Worm (Caenorhabditis elegans) whole organism, young adult: ENCODE results near the gene F22H10.6.

Experiments
- C17E4.6 ChIP-seq: fragments of 200-800 bp; sonication (Bioruptor generic); IDR thresholded peaks from 2 replicates; pipeline ENCODE4 v1.3.6; 2022; ENCODE audit warnings: missing genetic modification reagents, missing genetic modification characterization, missing compliant biosample characterization
- F52B5.7 ChIP-seq: sonication (generic microtip); optimal IDR thresholded peaks from 2 replicates; lab custom pipeline; 2016; ENCODE audit warnings: mild to moderate bottlenecking, missing genetic modification characterization, missing compliant biosample characterization
- ama-1 ChIP-seq, 3 experiments: fragments of 150-350 bp in 1 of 3; sonication (generic microtip) in 2 of 3; optimal IDR thresholded peaks; 2 replicates each; lab custom pipeline; 2014 to 2018; ENCODE audit warnings: missing biosample characterization in 2 of 3, missing genetic modification characterization in 2 of 3, missing genetic modification reagents in 2 of 3
- bed-2 ChIP-seq: fragments of 200-800 bp; sonication (Bioruptor generic); IDR thresholded peaks from 2 replicates; pipeline ENCODE4 v1.3.6; 2022; ENCODE audit warnings: missing genetic modification reagents, missing genetic modification characterization, missing compliant biosample characterization
- ccch-3 ChIP-seq: fragments of 200-800 bp; sonication (Bioruptor generic); optimal IDR thresholded peaks from 2 replicates; lab custom pipeline; 2018; ENCODE audit warnings: mild to moderate bottlenecking, missing genetic modification characterization, missing compliant biosample characterization
- him-1 ChIP-seq: sonication (generic microtip); optimal IDR thresholded peaks from 2 replicates; lab custom pipeline; 2016; ENCODE audit warnings: missing genotype, missing genetic modification reagents, missing genetic modification characterization, missing compliant biosample characterization
- madf-3 ChIP-seq: fragments of 200-800 bp; sonication (Bioruptor generic); IDR thresholded peaks from 2 replicates; pipeline ENCODE4 v1.3.6; 2022; ENCODE audit warnings: missing genetic modification reagents, missing genetic modification characterization, missing compliant biosample characterization
- rec-8 ChIP-seq, 2 experiments: sonication (generic microtip); optimal IDR thresholded peaks; 2 replicates each; lab custom pipeline; 2016; ENCODE audit warnings: mild to moderate bottlenecking in 2 of 2, missing genetic modification characterization in 2 of 2, missing genetic modification reagents in 2 of 2, missing genotype in 2 of 2, missing biosample characterization in 1 of 2, missing compliant biosample characterization in 1 of 2, moderate library complexity in 1 of 2
- sdz-38 ChIP-seq: sonication (generic microtip); optimal IDR thresholded peaks from 2 replicates; lab custom pipeline; 2016; ENCODE audit warnings: missing genotype, missing genetic modification characterization, missing compliant biosample characterization
- snpc-4 ChIP-seq, 5 experiments: fragments of 150-350 bp in 1 of 5; sonication (generic microtip) in 4 of 5; optimal IDR thresholded peaks; 2 replicates each; lab custom pipeline; 2014 to 2018; ENCODE audit warnings: missing genetic modification characterization in 5 of 5, missing biosample characterization in 3 of 5, antibody characterized with exemption in 2 of 5, mild to moderate bottlenecking in 2 of 5, missing compliant biosample characterization in 2 of 5, missing genotype in 2 of 5, moderate library complexity in 2 of 5, missing genetic modification reagents in 1 of 5
- unc-130 ChIP-seq: sonication (generic microtip); optimal IDR thresholded peaks from 2 replicates; lab custom pipeline; 2016; ENCODE audit warnings: missing genetic modification reagents, missing genetic modification characterization, missing compliant biosample characterization
- ztf-25 ChIP-seq: fragments of 200-800 bp; sonication (Bioruptor generic); IDR thresholded peaks from 2 replicates; pipeline ENCODE4 v1.3.6; 2022; ENCODE audit warnings: missing genetic modification reagents, missing genetic modification characterization, missing compliant biosample characterization
- ztf-6 ChIP-seq: fragments of 200-800 bp; sonication (Bioruptor generic); IDR thresholded peaks from 2 replicates; pipeline ENCODE4 v1.3.6; 2022; ENCODE audit warnings: missing genetic modification reagents, missing genetic modification characterization, missing compliant biosample characterization

ce11 chrX:16734970-16735369 lies 43.8 kb upstream of the F22H10.6 start:
- no peak for TF ChIP-seq rec-8 (tag; optimal IDR thresholded peaks at IDR 0.05; lab: Kevin White, UChicago)
- no peak for TF ChIP-seq ama-1 (optimal IDR thresholded peaks at IDR 0.05; lab: Kevin White, UChicago)
- no peak for TF ChIP-seq ama-1 (GFP tag; optimal IDR thresholded peaks at IDR 0.05; lab: Kevin White, UChicago)
- no peak for TF ChIP-seq snpc-4 (GFP tag; optimal IDR thresholded peaks at IDR 0.05; lab: Kevin White, UChicago)
- TF ChIP-seq snpc-4 (tag; optimal IDR thresholded peaks at IDR 0.05; lab: Kevin White, UChicago): no peak
- no peak for TF ChIP-seq bed-2 (GFP tag; lab: Robert Waterston, UW)
- no peak for TF ChIP-seq him-1 (tag; lab: Kevin White, UChicago)
- no peak for TF ChIP-seq F52B5.7
- TF ChIP-seq unc-130: no peak
- no peak for TF ChIP-seq C17E4.6
- no peak for TF ChIP-seq ccch-3
- no peak for TF ChIP-seq sdz-38 (tag; lab: Kevin White, UChicago)
- no peak for TF ChIP-seq madf-3 (GFP tag; lab: Robert Waterston, UW)
- no peak for TF ChIP-seq ztf-6 (GFP tag; lab: Robert Waterston, UW)
- no peak for TF ChIP-seq ztf-25 (GFP tag; lab: Robert Waterston, UW)
